Worm (Caenorhabditis elegans) whole organism, L2 larva: Measurements from ENCODE around the gene pak-2.

ENCODE experiments used
- C34F6.9 ChIP-seq: fragments of 150-350 bp; optimal IDR thresholded peaks from 2 replicates; lab custom pipeline; 2014; ENCODE audit warnings: missing biosample characterization, missing genetic modification characterization
- F13H6.1 ChIP-seq: sonication (generic microtip); optimal IDR thresholded peaks from 2 replicates; lab custom pipeline; 2016; ENCODE audit warnings: missing genetic modification characterization, missing compliant biosample characterization
- R02D3.7 ChIP-seq: fragments of 150-350 bp; optimal IDR thresholded peaks from 2 replicates; lab custom pipeline; 2014; ENCODE audit warnings: missing biosample characterization, missing genetic modification characterization
- ZK546.5 ChIP-seq: sonication (generic microtip); optimal IDR thresholded peaks from 2 replicates; lab custom pipeline; 2017; ENCODE audit warnings: missing biosample characterization, missing genetic modification characterization
- alr-1 ChIP-seq: fragments of 150-350 bp; optimal IDR thresholded peaks from 2 replicates; lab custom pipeline; 2014; ENCODE audit warnings: missing biosample characterization, missing genetic modification characterization
- aly-2 ChIP-seq: fragments of 150-350 bp; optimal IDR thresholded peaks from 2 replicates; lab custom pipeline; 2014; ENCODE audit warnings: missing biosample characterization, missing genetic modification characterization
- ama-1 ChIP-seq: fragments of 150-350 bp; optimal IDR thresholded peaks from 2 replicates; lab custom pipeline; 2018; ENCODE audit warnings: inconsistent platforms
- blmp-1 ChIP-seq: sonication (generic microtip); optimal IDR thresholded peaks from 2 replicates; lab custom pipeline; 2017; ENCODE audit warnings: missing genetic modification characterization, mild to moderate bottlenecking, missing compliant biosample characterization, antibody characterized with exemption, moderate library complexity; ENCODE audit not compliant: insufficient read depth
- ceh-16 ChIP-seq: fragments of 150-350 bp; optimal IDR thresholded peaks from 2 replicates; lab custom pipeline; 2014; ENCODE audit warnings: missing biosample characterization, missing genetic modification characterization
- ceh-82 ChIP-seq: fragments of 150-350 bp; optimal IDR thresholded peaks from 2 replicates; lab custom pipeline; 2014; ENCODE audit warnings: missing biosample characterization, missing genetic modification characterization
- crh-2 ChIP-seq: sonication (generic microtip); optimal IDR thresholded peaks from 2 replicates; lab custom pipeline; 2017; ENCODE audit warnings: missing biosample characterization, missing genetic modification characterization
- dmd-4 ChIP-seq: sonication (generic microtip); optimal IDR thresholded peaks from 2 replicates; lab custom pipeline; 2017; ENCODE audit warnings: missing biosample characterization, missing genetic modification characterization
- elt-3 ChIP-seq: sonication (generic microtip); optimal IDR thresholded peaks from 2 replicates; lab custom pipeline; 2017; ENCODE audit warnings: missing biosample characterization, missing genetic modification characterization
- fos-1 ChIP-seq: fragments of 150-350 bp; optimal IDR thresholded peaks from 2 replicates; lab custom pipeline; 2014; ENCODE audit warnings: missing biosample characterization, missing genetic modification characterization
- gmeb-1 ChIP-seq: fragments of 150-350 bp; optimal IDR thresholded peaks from 2 replicates; lab custom pipeline; 2014; ENCODE audit warnings: missing biosample characterization, missing genetic modification characterization
- lin-13 ChIP-seq: fragments of 150-350 bp; optimal IDR thresholded peaks from 2 replicates; lab custom pipeline; 2014; ENCODE audit warnings: missing biosample characterization, missing genetic modification reagents, missing genetic modification characterization
- lsy-2 ChIP-seq, 2 experiments: fragments of 150-350 bp in 1 of 2; sonication (generic microtip) in 1 of 2; optimal IDR thresholded peaks; 2 replicates each; lab custom pipeline; 2014 to 2017; ENCODE audit warnings: missing biosample characterization in 2 of 2, missing genetic modification characterization in 2 of 2
- mab-5 ChIP-seq: fragments of 150-350 bp; optimal IDR thresholded peaks from 2 replicates; lab custom pipeline; 2014; ENCODE audit warnings: missing biosample characterization, missing genetic modification characterization
- nhr-10 ChIP-seq: sonication (generic microtip); optimal IDR thresholded peaks from 2 replicates; lab custom pipeline; 2017; ENCODE audit warnings: missing biosample characterization, missing genetic modification characterization
- nhr-11 ChIP-seq: fragments of 150-350 bp; optimal IDR thresholded peaks from 2 replicates; lab custom pipeline; 2014; ENCODE audit warnings: missing biosample characterization, missing genetic modification characterization
- nhr-129 ChIP-seq: fragments of 150-350 bp; optimal IDR thresholded peaks from 2 replicates; lab custom pipeline; 2014; ENCODE audit warnings: missing biosample characterization, missing genetic modification characterization
- nhr-21 ChIP-seq: fragments of 150-350 bp; optimal IDR thresholded peaks from 2 replicates; lab custom pipeline; 2014; ENCODE audit warnings: missing biosample characterization, missing genetic modification characterization
- nhr-23 ChIP-seq: fragments of 150-350 bp; optimal IDR thresholded peaks from 2 replicates; lab custom pipeline; 2014; ENCODE audit warnings: missing biosample characterization, missing genetic modification reagents, missing genetic modification characterization
- nhr-237 ChIP-seq: fragments of 150-350 bp; optimal IDR thresholded peaks from 2 replicates; lab custom pipeline; 2014; ENCODE audit warnings: missing biosample characterization, missing genetic modification characterization
- nhr-6 ChIP-seq: fragments of 150-350 bp; optimal IDR thresholded peaks from 2 replicates; lab custom pipeline; 2014; ENCODE audit warnings: missing biosample characterization, missing genetic modification characterization
- nhr-77 ChIP-seq: fragments of 150-350 bp; optimal IDR thresholded peaks from 2 replicates; lab custom pipeline; 2014; ENCODE audit warnings: missing biosample characterization, missing genetic modification characterization
- sem-4 ChIP-seq: fragments of 150-350 bp; optimal IDR thresholded peaks from 2 replicates; lab custom pipeline; 2014; ENCODE audit warnings: missing biosample characterization, missing genetic modification reagents, missing genetic modification characterization
- sma-3 ChIP-seq: sonication (generic microtip); optimal IDR thresholded peaks from 2 replicates; lab custom pipeline; 2016; ENCODE audit warnings: missing genetic modification reagents, missing genetic modification characterization, missing compliant biosample characterization
- sma-9 ChIP-seq, 2 experiments: fragments of 150-350 bp in 1 of 2; sonication (generic microtip) in 1 of 2; optimal IDR thresholded peaks; 2 replicates each; lab custom pipeline; 2014 to 2016; ENCODE audit warnings: missing genetic modification characterization in 2 of 2, mild to moderate bottlenecking in 1 of 2, missing biosample characterization in 1 of 2, missing compliant biosample characterization in 1 of 2, missing genetic modification reagents in 1 of 2, moderate library complexity in 1 of 2
- snpc-4 ChIP-seq: fragments of 150-350 bp; optimal IDR thresholded peaks from 2 replicates; lab custom pipeline; 2014; ENCODE audit warnings: missing biosample characterization, missing genetic modification characterization
- unc-55 ChIP-seq: fragments of 150-350 bp; sonication (generic microtip); optimal IDR thresholded peaks from 3 replicates; lab custom pipeline; 2014; ENCODE audit warnings: missing biosample characterization, missing genetic modification reagents, missing genetic modification characterization
- unc-62 ChIP-seq: fragments of 150-350 bp; optimal IDR thresholded peaks from 2 replicates; lab custom pipeline; 2014; ENCODE audit warnings: missing biosample characterization, missing genetic modification reagents, missing genetic modification characterization
- zag-1 ChIP-seq: fragments of 150-350 bp; optimal IDR thresholded peaks from 2 replicates; lab custom pipeline; 2014; ENCODE audit warnings: missing biosample characterization, missing genetic modification characterization
- ztf-11 ChIP-seq: sonication (generic microtip); optimal IDR thresholded peaks from 2 replicates; lab custom pipeline; 2017; ENCODE audit warnings: missing biosample characterization, missing genetic modification characterization
- ztf-4 ChIP-seq: fragments of 150-350 bp; optimal IDR thresholded peaks from 2 replicates; lab custom pipeline; 2014; ENCODE audit warnings: missing biosample characterization, missing genetic modification characterization

pak-2 gene

DNA sequence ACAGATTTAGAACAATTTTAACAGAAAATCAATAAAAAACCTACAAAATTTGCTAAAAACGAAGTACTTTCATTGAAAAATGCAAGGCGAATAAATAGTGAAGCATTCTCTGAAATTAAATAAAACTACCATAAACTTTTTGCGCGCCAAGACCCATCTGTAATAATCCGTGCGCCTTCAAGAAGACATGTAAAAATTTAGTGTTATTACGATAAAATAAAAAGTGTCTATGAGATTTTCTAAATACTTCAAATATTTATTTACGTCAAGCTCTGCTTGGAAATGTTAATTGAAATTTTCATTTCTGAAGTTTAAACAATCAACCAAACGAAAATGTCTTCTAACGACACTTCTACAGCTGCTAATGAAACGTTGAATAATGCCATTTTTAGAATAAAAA lies 791 bp upstream of the pak-2 start, which contains the start of gene C45B11.9:
TSS of gene C45B11.9 (plus strand) at position 301 of the 400 bp plus-strand sequence.
- TF ChIP-seq ZK546.5 (tag; lab: Kevin White, UChicago) (no peak), elt-3 (no peak)
- TF ChIP-seq, all 48 proteins: peak for 0

DNA sequence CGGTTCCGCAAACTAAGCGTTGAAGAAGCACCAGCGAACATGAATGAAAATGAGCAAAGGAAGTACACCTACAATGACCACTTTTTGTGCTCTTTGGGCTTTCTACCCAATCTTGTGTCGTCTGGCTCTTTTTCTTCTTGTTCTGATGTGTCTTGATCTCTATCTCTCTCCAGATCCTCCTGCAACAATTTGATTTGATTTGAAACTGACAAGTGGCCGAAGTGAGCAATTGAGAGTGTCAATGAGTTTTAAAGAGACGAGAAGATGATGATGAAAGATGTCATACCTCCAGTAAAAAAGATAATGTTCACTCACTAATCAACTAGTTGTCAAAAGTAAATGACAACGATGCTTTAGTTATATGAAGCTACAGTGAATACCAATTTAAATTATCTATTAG lies 4.5 kb downstream of the pak-2 start, which contains the start of gene pptr-2:
TSS of gene pptr-2 (minus strand) at position 184 of the 400 bp plus-strand sequence.
- peak; percentile 41 for TF ChIP-seq F13H6.1 (tag; lab: Kevin White, UChicago)
- TF ChIP-seq snpc-4 (tag; lab: Kevin White, UChicago) = no peak
- TF ChIP-seq unc-62 (GFP tag; lab: Kevin White, UChicago) = no peak
- TF ChIP-seq nhr-23 (tag; lab: Kevin White, UChicago) = no peak
- peak; percentile 14 for TF ChIP-seq sma-9 (GFP tag; optimal IDR thresholded peaks at IDR 0.05; lab: Kevin White, UChicago)
- no peak for TF ChIP-seq sma-9 (tag; optimal IDR thresholded peaks at IDR 0.05; lab: Kevin White, UChicago)
- TF ChIP-seq dmd-4 (tag; lab: Kevin White, UChicago) = no peak
- TF ChIP-seq ztf-4 (tag; lab: Kevin White, UChicago) = no peak
- peak; percentile 16 for TF ChIP-seq C34F6.9 (tag; lab: Kevin White, UChicago)
- TF ChIP-seq ZK546.5 (tag; lab: Kevin White, UChicago) = no peak
- TF ChIP-seq sem-4 (tag; lab: Kevin White, UChicago) = peak; percentile 22
- peak; percentile 59 for TF ChIP-seq nhr-129 (tag; lab: Kevin White, UChicago)
- TF ChIP-seq ama-1 (lab: Kevin White, UChicago) = no peak

DNA sequence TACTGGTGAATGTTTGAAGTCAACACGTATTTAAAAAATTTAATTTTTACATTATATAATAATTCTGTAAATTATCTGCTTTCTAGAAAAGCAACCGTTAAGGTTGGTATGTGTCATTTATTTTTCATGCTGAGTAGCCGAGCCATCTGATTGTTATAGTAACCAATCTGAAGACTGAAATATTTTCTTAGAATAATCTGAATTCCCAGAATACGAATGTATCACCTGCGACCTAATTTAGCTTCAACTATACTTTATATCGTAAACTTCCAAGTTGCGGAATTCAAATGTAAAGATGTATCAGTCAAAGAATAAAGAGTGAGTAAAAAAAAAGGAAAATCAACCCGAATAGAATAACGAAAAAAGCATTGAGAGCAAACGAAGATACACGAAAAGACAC lies 6.0 kb downstream of the pak-2 start:
- TF ChIP-seq nhr-237 (no peak), ama-1 (lab: Kevin White, UChicago) (no peak), ceh-82 (no peak), sem-4 (tag; lab: Kevin White, UChicago) (no peak), nhr-10 (tag; lab: Kevin White, UChicago) (no peak), nhr-77 (tag; lab: Kevin White, UChicago) (no peak), nhr-21 (no peak), sma-3 (GFP tag; lab: Kevin White, UChicago) (no peak)

DNA sequence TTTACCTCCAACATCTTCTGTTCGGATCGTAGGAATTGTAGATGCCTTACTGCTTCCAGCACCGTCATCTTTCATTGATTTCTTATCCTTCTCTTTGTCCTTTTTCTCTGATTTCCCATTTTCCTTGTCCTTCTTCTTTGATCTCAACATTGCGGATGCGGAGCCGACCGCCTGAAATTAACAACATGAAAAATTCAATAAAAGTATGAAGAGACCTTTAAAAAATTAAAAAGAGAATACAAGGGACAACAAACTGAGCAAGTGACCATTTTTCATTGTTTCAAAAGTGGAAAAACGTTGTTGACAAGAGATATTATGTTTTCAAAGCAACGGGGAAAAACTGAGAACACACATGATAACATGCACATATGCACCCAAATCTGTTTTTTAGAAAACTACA lies 8.6 kb downstream of the pak-2 start:
- TF ChIP-seq ZK546.5 (tag; lab: Kevin White, UChicago) = no peak
- no peak for TF ChIP-seq gmeb-1 (tag; lab: Kevin White, UChicago)
- no peak for TF ChIP-seq nhr-11 (tag; lab: Kevin White, UChicago)
- TF ChIP-seq lsy-2 (tag; optimal IDR thresholded peaks at IDR 0.05; lab: Kevin White, UChicago) = no peak
- TF ChIP-seq C34F6.9 (tag; lab: Kevin White, UChicago) = no peak
- no peak for TF ChIP-seq dmd-4 (tag; lab: Kevin White, UChicago)
- no peak for TF ChIP-seq unc-62 (GFP tag; lab: Kevin White, UChicago)
- no peak for TF ChIP-seq ztf-11
- no peak for TF ChIP-seq nhr-237

DNA sequence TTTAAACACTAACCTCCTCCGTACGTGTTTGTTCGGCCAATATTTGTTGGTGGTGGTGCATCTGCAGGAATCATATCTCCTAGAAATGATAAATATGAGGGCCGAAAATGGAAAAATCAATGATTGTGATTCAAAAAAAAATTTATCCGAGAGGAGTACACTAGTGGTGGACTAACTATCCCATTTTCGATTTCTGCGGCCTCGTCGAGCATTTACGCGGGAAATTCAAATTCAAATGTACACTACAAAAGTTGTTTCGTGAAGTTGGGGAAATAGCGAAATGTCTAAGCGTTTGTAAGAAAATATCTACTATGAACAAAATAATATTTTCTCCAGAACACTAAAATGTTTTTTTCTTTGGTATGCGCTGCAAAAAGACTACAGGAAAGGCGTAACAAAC lies 9.9 kb downstream of the pak-2 start:
- peak; percentile 73 for TF ChIP-seq sma-9 (GFP tag; optimal IDR thresholded peaks at IDR 0.05; lab: Kevin White, UChicago)
- TF ChIP-seq sma-9 (tag; optimal IDR thresholded peaks at IDR 0.05; lab: Kevin White, UChicago) = no peak
- peak in 1 of 2 experiments; percentile 70 for TF ChIP-seq lsy-2 (tag; optimal IDR thresholded peaks at IDR 0.05; lab: Kevin White, UChicago)
- TF ChIP-seq ztf-11 = no peak
- peak; percentile 24 for TF ChIP-seq fos-1 (tag; lab: Kevin White, UChicago)
- TF ChIP-seq nhr-129 (tag; lab: Kevin White, UChicago) = no peak
- TF ChIP-seq elt-3 = no peak
- TF ChIP-seq F13H6.1 (tag; lab: Kevin White, UChicago) = peak; percentile 57
- TF ChIP-seq gmeb-1 (tag; lab: Kevin White, UChicago) = peak; percentile 94
- TF ChIP-seq crh-2 (tag; lab: Kevin White, UChicago) = peak; percentile 70
- TF ChIP-seq ceh-82 = no peak
- TF ChIP-seq nhr-6 (tag; lab: Kevin White, UChicago) = peak; percentile 17
- TF ChIP-seq nhr-237 = no peak
- no peak for TF ChIP-seq alr-1 (tag; lab: Kevin White, UChicago)
- TF ChIP-seq unc-55 (GFP tag; lab: Kevin White, UChicago) = peak; percentile 79
- TF ChIP-seq zag-1 (tag; lab: Kevin White, UChicago) = no peak
- TF ChIP-seq R02D3.7 (tag; lab: Kevin White, UChicago) = no peak
- peak; percentile 20 for TF ChIP-seq lin-13 (GFP tag; lab: Kevin White, UChicago)
- TF ChIP-seq ceh-16 = no peak
- TF ChIP-seq sma-3 (GFP tag; lab: Kevin White, UChicago) = peak; percentile 75
- no peak for TF ChIP-seq mab-5 (tag; lab: Kevin White, UChicago)
- no peak for TF ChIP-seq blmp-1 (tag; lab: Kevin White, UChicago)
- peak; percentile 43 for TF ChIP-seq C34F6.9 (tag; lab: Kevin White, UChicago)
- TF ChIP-seq nhr-10 (tag; lab: Kevin White, UChicago) = peak; percentile 16
- TF ChIP-seq aly-2 = no peak
